Fruit fly (Drosophila melanogaster): ENCODE results near the gene glo.

Gene glo

DNA sequence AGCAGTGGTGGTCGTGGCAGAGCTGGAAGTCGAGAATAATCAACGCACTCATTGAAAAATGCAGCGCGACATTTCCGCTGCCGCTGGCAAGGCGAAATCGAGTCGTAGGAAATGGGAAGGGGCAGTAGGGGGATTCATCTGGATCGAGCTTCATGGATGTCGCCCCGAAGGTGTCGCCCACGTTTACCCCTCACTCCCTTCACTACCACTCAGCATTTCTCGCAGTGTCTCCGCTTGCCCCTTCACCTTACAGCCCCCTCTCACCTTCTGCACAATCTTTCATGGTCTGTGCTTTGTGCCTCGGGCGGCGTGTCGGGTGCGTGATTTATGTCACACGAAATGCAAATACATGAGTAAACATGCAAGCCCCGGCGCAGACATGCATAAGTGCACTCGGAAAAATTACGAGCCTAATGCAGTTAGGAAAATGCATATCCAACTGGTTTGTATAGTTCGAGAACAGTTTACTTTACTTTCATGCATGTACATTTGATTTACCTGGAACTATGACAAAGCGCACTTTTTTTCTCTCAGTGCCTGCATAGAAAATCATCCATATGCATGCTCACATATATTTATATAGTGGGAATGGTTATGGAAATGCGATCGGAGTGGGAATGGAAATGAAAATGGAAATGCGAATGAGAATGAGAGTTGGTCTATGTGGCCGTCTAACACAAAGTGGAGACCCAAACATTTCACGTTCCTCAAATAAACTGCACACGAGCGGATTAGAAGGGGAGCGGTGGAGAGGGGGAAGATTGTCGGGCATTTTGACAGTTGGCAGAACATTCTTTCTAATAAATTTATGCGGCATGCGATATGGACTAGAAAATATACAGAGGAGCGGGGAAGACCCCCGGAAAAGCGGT is 30.4 kb upstream of the glo start (continued):
- TF ChIP-seq CG1832 (GFP tag; optimal IDR thresholded peaks at IDR 0.05) (no peak), CG3163 (GFP tag; optimal IDR thresholded peaks at IDR 0.05) (peak; percentile 59), B-H1 (GFP tag; IDR thresholded peaks at IDR 0.05) (peak; percentile 84), CG14965 (GFP tag; optimal IDR thresholded peaks at IDR 0.05; ENCODE audit: borderline replicate concordance) (peak; percentile 69), fru (optimal IDR thresholded peaks at IDR 0.05) (no peak), Hr39 (optimal IDR thresholded peaks at IDR 0.05) (no peak), CG6272 (GFP tag; IDR thresholded peaks at IDR 0.05) (peak; percentile 87), CG30431 (GFP tag; optimal IDR thresholded peaks at IDR 0.05) (peak; percentile 83), inv (GFP tag; IDR thresholded peaks at IDR 0.05; ENCODE audit: partially characterized antibody) (no peak), seq (GFP tag; IDR thresholded peaks at IDR 0.05) (peak; percentile 73), chif (GFP tag; optimal IDR thresholded peaks at IDR 0.05) (peak; percentile 90 to 94), NK7.1 (GFP tag; optimal IDR thresholded peaks at IDR 0.05) (peak; percentile 81), jigr1 (GFP tag; IDR thresholded peaks at IDR 0.05) (peak; percentile 90), CG1024 (GFP tag; IDR thresholded peaks at IDR 0.05) (peak; percentile 93), CG11560 (tag; IDR thresholded peaks at IDR 0.05) (peak; percentile 66), CG12219 (GFP tag; optimal IDR thresholded peaks at IDR 0.05) (peak; percentile 87), CG2712 (tag; optimal IDR thresholded peaks at IDR 0.05) (peak; percentile 96), Rx (GFP tag; IDR thresholded peaks at IDR 0.05) (peak; percentile 92), her (GFP tag; optimal IDR thresholded peaks at IDR 0.05) (peak; percentile 86), maf-S (GFP tag; optimal IDR thresholded peaks at IDR 0.05) (peak; percentile 79), CG8388 (GFP tag; optimal IDR thresholded peaks at IDR 0.05) (peak; percentile 94), CG30403 (GFP tag; optimal IDR thresholded peaks at IDR 0.05) (peak; percentile 88), amos (GFP tag; IDR thresholded peaks at IDR 0.05; ENCODE audit: partially characterized antibody) (no peak), Oli (tag; optimal IDR thresholded peaks at IDR 0.05) (peak; percentile 92), cwo (GFP tag; optimal IDR thresholded peaks at IDR 0.05) (peak; percentile 58), ap (GFP tag; IDR thresholded peaks at IDR 0.05) (peak; percentile 89), CG11696 (GFP tag; IDR thresholded peaks at IDR 0.05) (peak; percentile 49; the same call in 1 of the 2 replicates), CG11398 (GFP tag; optimal IDR thresholded peaks at IDR 0.05) (peak; percentile 87), Jarid2 (GFP tag; optimal IDR thresholded peaks at IDR 0.05) (peak; percentile 62), Max (GFP tag; optimal IDR thresholded peaks at IDR 0.05) (peak; percentile 84), CG10366 (GFP tag; IDR thresholded peaks at IDR 0.05) (peak; percentile 89), CG12744 (GFP tag; optimal IDR thresholded peaks at IDR 0.05) (peak; percentile 25), ttk (GFP tag; IDR thresholded peaks at IDR 0.05) (peak; percentile 93), jing (GFP tag; optimal IDR thresholded peaks at IDR 0.05) (peak; percentile 91), grau (tag; optimal IDR thresholded peaks at IDR 0.05) (peak; percentile 82), CG6175 (GFP tag; IDR thresholded peaks at IDR 0.05) (no peak; the same call in 2 of the 3 replicates), CG13296 (GFP tag; optimal IDR thresholded peaks at IDR 0.05) (no peak), Ada2b (GFP tag; IDR thresholded peaks at IDR 0.05) (peak; percentile 75), CG34422 (GFP tag; IDR thresholded peaks at IDR 0.05) (peak; percentile 90; the same call in 2 of the 3 replicates), pan (optimal IDR thresholded peaks at IDR 0.05) (no peak), pan (GFP tag; optimal IDR thresholded peaks at IDR 0.05 in 1 of 2, IDR thresholded peaks at IDR 0.05 in 1 of 2) (peak in 1 of 2 experiments; percentile 88), HmgD (GFP tag; optimal IDR thresholded peaks at IDR 0.05) (peak; percentile 70), Trl (optimal IDR thresholded peaks at IDR 0.05) (no peak), Trl (GFP tag; optimal IDR thresholded peaks at IDR 0.05) (peak; percentile 92), CG15011 (GFP tag; optimal IDR thresholded peaks at IDR 0.05) (peak; percentile 37), gsb (GFP tag; IDR thresholded peaks at IDR 0.05) (no peak), ash1 (GFP tag; optimal IDR thresholded peaks at IDR 0.05) (no peak), CG9215 (GFP tag; IDR thresholded peaks at IDR 0.05) (peak; percentile 66), CG2116 (GFP tag; optimal IDR thresholded peaks at IDR 0.05) (peak; percentile 47)
